Fruit fly (Drosophila melanogaster): ENCODE data around the gene CG4293.

dm6 chrX:525610-526009, 4.5 kb downstream of the CG4293 start:
- no peak for TF ChIP-seq ttk (optimal IDR thresholded peaks at IDR 0.05)
- no peak for TF ChIP-seq h (optimal IDR thresholded peaks at IDR 0.05)
- no peak for TF ChIP-seq psq (optimal IDR thresholded peaks at IDR 0.05)
- no peak for TF ChIP-seq insv (optimal IDR thresholded peaks at IDR 0.05)

Data from Kc167 (cell line).